Worm (Caenorhabditis elegans) whole organism, mixed stage, embryonic: ENCODE results near the gene xbx-5.
A peak's percentile ranks its signal among the peaks of the same experiment; 100 is the strongest.

Experiments
- M03D4.4 ChIP-seq: sonication (generic microtip); optimal IDR thresholded peaks from 2 replicates; lab custom pipeline; 2017; ENCODE audit warnings: mild to moderate bottlenecking, missing genetic modification characterization, missing compliant biosample characterization
- bed-3 ChIP-seq: fragments of 200-800 bp; sonication (Bioruptor generic); optimal IDR thresholded peaks from 3 replicates; lab custom pipeline; 2018; ENCODE audit warnings: mild to moderate bottlenecking, missing genetic modification characterization, moderate library complexity, missing compliant biosample characterization
- blmp-1 ChIP-seq: fragments of 150-350 bp; optimal IDR thresholded peaks from 2 replicates; lab custom pipeline; 2014; ENCODE audit warnings: missing biosample characterization, missing genetic modification characterization
- ceh-39 ChIP-seq: fragments of 150-350 bp; optimal IDR thresholded peaks from 2 replicates; lab custom pipeline; 2014; ENCODE audit warnings: missing biosample characterization, missing genetic modification characterization
- ceh-43 ChIP-seq: fragments of 200-800 bp; sonication (Bioruptor generic); optimal IDR thresholded peaks from 2 replicates; lab custom pipeline; 2018; ENCODE audit warnings: mild to moderate bottlenecking, missing genetic modification characterization, moderate library complexity, missing compliant biosample characterization
- ceh-83 ChIP-seq: fragments of 200-800 bp; sonication (Bioruptor generic); optimal IDR thresholded peaks from 2 replicates; lab custom pipeline; 2018; ENCODE audit warnings: mild to moderate bottlenecking, missing genetic modification characterization, missing compliant biosample characterization
- ces-1 ChIP-seq: fragments of 150-350 bp; optimal IDR thresholded peaks from 2 replicates; lab custom pipeline; 2014; ENCODE audit warnings: missing biosample characterization, missing genetic modification reagents, missing genetic modification characterization
- cnd-1 ChIP-seq: fragments of 200-800 bp; sonication (Bioruptor generic); optimal IDR thresholded peaks from 2 replicates; lab custom pipeline; 2018; ENCODE audit warnings: mild to moderate bottlenecking, missing genetic modification characterization, missing compliant biosample characterization
- drap-1 ChIP-seq: fragments of 200-800 bp; sonication (Bioruptor generic); optimal IDR thresholded peaks from 3 replicates; lab custom pipeline; 2018; ENCODE audit warnings: mild to moderate bottlenecking, missing genetic modification characterization, missing compliant biosample characterization
- elt-1 ChIP-seq: sonication (generic microtip); optimal IDR thresholded peaks from 2 replicates; lab custom pipeline; 2017; ENCODE audit warnings: missing genetic modification characterization, mild to moderate bottlenecking, missing compliant biosample characterization, antibody characterized with exemption, moderate library complexity, borderline replicate concordance; ENCODE audit not compliant: insufficient read depth
- elt-3 ChIP-seq: fragments of 150-350 bp; optimal IDR thresholded peaks from 2 replicates; lab custom pipeline; 2014; ENCODE audit warnings: missing biosample characterization, missing genetic modification characterization
- flh-1 ChIP-seq: fragments of 200-800 bp; sonication (Bioruptor generic); optimal IDR thresholded peaks from 2 replicates; lab custom pipeline; 2018; ENCODE audit warnings: mild to moderate bottlenecking, missing genetic modification characterization, moderate library complexity, missing compliant biosample characterization
- ham-2 ChIP-seq: fragments of 200-800 bp; sonication (Bioruptor generic); optimal IDR thresholded peaks from 2 replicates; lab custom pipeline; 2018; ENCODE audit warnings: mild to moderate bottlenecking, missing genetic modification characterization, missing compliant biosample characterization
- lin-13 ChIP-seq: fragments of 150-350 bp; optimal IDR thresholded peaks from 2 replicates; lab custom pipeline; 2014; ENCODE audit warnings: missing biosample characterization, missing genetic modification characterization
- lin-32 ChIP-seq: fragments of 200-800 bp; sonication (Bioruptor generic); optimal IDR thresholded peaks from 2 replicates; lab custom pipeline; 2018; ENCODE audit warnings: mild to moderate bottlenecking, missing genetic modification characterization, missing compliant biosample characterization
- lsy-2 ChIP-seq: fragments of 150-350 bp; optimal IDR thresholded peaks from 2 replicates; lab custom pipeline; 2014; ENCODE audit warnings: missing biosample characterization, missing genetic modification characterization
- mab-5 ChIP-seq: fragments of 150-350 bp; optimal IDR thresholded peaks from 2 replicates; lab custom pipeline; 2014; ENCODE audit warnings: missing biosample characterization, missing genetic modification characterization
- mls-2 ChIP-seq: sonication (generic microtip); optimal IDR thresholded peaks from 2 replicates; lab custom pipeline; 2016; ENCODE audit warnings: mild to moderate bottlenecking, missing genetic modification characterization, moderate library complexity, missing compliant biosample characterization
- nhr-12 ChIP-seq: fragments of 150-350 bp; optimal IDR thresholded peaks from 2 replicates; lab custom pipeline; 2014; ENCODE audit warnings: missing biosample characterization, missing genetic modification characterization
- nhr-237 ChIP-seq: fragments of 150-350 bp; optimal IDR thresholded peaks from 2 replicates; lab custom pipeline; 2014; ENCODE audit warnings: missing biosample characterization, missing genetic modification characterization
- nhr-76 ChIP-seq: sonication (generic microtip); optimal IDR thresholded peaks from 2 replicates; lab custom pipeline; 2017; ENCODE audit warnings: missing biosample characterization, missing genetic modification characterization
- pha-4 ChIP-seq: fragments of 150-350 bp; optimal IDR thresholded peaks from 2 replicates; lab custom pipeline; 2018; ENCODE audit warnings: missing biosample characterization, missing genetic modification reagents, missing genetic modification characterization
- sem-2 ChIP-seq: fragments of 200-800 bp; sonication (Bioruptor generic); optimal IDR thresholded peaks from 2 replicates; lab custom pipeline; 2018; ENCODE audit warnings: mild to moderate bottlenecking, missing genetic modification characterization, missing compliant biosample characterization
- snpc-4 ChIP-seq: fragments of 150-350 bp; optimal IDR thresholded peaks from 2 replicates; lab custom pipeline; 2014; ENCODE audit warnings: missing biosample characterization, missing genetic modification characterization
- sptf-1 ChIP-seq: sonication (generic microtip); optimal IDR thresholded peaks from 2 replicates; lab custom pipeline; 2017; ENCODE audit warnings: mild to moderate bottlenecking, missing genetic modification characterization, moderate library complexity, missing compliant biosample characterization
- tbx-8 ChIP-seq: fragments of 200-800 bp; sonication (Bioruptor generic); optimal IDR thresholded peaks from 2 replicates; lab custom pipeline; 2018; ENCODE audit warnings: mild to moderate bottlenecking, missing genetic modification characterization, moderate library complexity, missing compliant biosample characterization
- zip-8 ChIP-seq: fragments of 150-350 bp; optimal IDR thresholded peaks from 2 replicates; lab custom pipeline; 2014; ENCODE audit warnings: missing biosample characterization, missing genetic modification characterization

The xbx-5 gene

DNA sequence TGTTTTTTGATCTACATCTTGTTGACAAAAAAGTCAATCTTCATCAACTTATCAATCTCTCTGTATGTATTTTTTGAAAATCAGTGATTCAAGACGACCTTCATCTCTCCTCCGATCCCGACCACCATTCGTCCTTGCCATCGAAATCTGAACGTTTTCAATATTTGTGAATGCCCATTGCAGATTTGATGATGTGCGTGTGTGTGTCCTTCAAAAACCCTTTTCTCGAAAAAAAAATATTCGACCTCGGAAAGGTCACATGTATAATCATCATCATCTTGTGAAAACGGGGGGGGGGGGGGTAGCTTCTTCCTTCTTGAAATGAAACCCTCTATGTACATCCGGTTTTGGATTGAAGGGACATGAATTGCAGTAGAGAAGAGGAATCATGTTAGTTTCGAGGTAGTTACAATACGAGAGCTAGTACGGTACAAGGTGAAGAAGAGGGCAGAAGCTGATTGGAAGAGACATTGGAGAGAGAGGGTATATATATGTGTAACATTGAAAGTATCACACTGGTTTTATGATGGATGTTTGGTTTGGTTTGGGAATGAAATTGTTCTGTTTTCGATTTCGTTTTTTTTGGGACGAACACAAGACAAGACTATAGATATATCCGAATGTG is 8.2 kb upstream of the xbx-5 start:
- TF ChIP-seq sptf-1 (tag; lab: Kevin White, UChicago), result no peak
- TF ChIP-seq ces-1 (GFP tag; lab: Kevin White, UChicago), result no peak
- TF ChIP-seq ceh-83 (GFP tag; lab: Kevin White, UChicago), result no peak
- TF ChIP-seq sem-2 (GFP tag; lab: Kevin White, UChicago), result no peak
- TF ChIP-seq M03D4.4 (tag; lab: Kevin White, UChicago), result no peak
- TF ChIP-seq, all 35 proteins: peak for 0

DNA sequence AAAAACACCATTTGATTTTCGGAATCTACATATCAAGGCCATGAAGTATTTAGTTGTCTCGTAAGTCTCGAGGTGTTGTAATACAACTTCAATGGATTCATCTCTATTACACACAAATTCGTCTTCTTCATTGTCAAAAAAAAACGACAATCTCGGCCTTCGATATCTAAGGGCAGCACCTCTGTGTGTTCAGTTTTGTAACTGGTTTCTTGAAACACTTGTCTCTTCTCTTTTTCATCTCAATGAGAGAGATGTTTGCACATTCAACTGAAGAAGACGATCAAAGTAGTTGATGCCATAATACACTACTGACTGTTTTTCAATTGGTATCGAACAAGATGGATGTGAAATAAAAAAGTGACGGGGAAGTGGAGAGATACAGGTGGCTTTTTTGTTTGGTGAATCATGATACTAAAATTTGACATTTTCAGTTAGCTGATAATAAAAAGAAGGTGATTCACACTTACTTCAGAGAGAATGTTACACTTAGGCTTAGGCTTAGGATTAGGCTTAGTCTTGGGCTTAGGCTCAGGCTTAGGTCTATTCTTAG is 7.2 kb upstream of the xbx-5 start:
- TF ChIP-seq zip-8 (tag; lab: Kevin White, UChicago) (no peak), sptf-1 (tag; lab: Kevin White, UChicago) (no peak), snpc-4 (no peak), lsy-2 (tag; lab: Kevin White, UChicago) (no peak), pha-4 (tag; lab: Kevin White, UChicago) (no peak), drap-1 (no peak), ces-1 (GFP tag; lab: Kevin White, UChicago) (no peak), nhr-237 (tag; lab: Kevin White, UChicago) (no peak), nhr-76 (tag; lab: Kevin White, UChicago) (no peak), mab-5 (tag; lab: Kevin White, UChicago) (no peak), M03D4.4 (tag; lab: Kevin White, UChicago) (no peak), lin-32 (no peak), ceh-39 (tag; lab: Kevin White, UChicago) (no peak), tbx-8 (GFP tag; lab: Kevin White, UChicago) (no peak)

DNA sequence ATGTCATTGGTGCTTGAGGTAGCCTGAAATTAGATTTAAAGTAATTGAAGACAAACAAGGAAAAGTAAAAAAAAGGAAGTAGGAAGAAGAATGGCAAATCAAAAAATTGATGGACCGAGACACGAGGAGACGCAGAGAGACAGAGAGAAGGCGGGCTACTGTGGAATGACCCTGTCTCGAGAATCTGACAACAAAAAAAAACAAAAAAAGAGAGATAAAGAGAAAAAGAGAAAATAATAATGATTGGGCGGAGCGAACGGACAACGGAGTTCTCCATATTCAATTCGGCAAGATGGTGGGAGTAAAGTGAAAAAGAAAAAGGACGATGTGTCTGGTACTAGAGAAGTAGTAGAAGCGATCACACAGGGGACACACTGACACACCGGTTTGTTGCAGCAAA is 4.7 kb upstream of the xbx-5 start, which contains the start of gene toh-1:
Gene toh-1 (minus strand): TSS at position 23 of the 400 bp plus-strand sequence.
- TF ChIP-seq cnd-1 (tag; lab: Kevin White, UChicago) (no peak), nhr-76 (tag; lab: Kevin White, UChicago) (no peak), lin-13 (tag; lab: Kevin White, UChicago) (no peak), elt-3 (tag; lab: Kevin White, UChicago) (no peak), ceh-43 (GFP tag; lab: Kevin White, UChicago) (no peak), mab-5 (tag; lab: Kevin White, UChicago) (no peak), elt-1 (tag; lab: Kevin White, UChicago) (no peak), ceh-39 (tag; lab: Kevin White, UChicago) (no peak), flh-1 (GFP tag; lab: Kevin White, UChicago) (no peak), sem-2 (GFP tag; lab: Kevin White, UChicago) (no peak), pha-4 (tag; lab: Kevin White, UChicago) (no peak), bed-3 (GFP tag; lab: Kevin White, UChicago) (no peak), ces-1 (GFP tag; lab: Kevin White, UChicago) (no peak), nhr-12 (no peak), M03D4.4 (tag; lab: Kevin White, UChicago) (no peak)

DNA sequence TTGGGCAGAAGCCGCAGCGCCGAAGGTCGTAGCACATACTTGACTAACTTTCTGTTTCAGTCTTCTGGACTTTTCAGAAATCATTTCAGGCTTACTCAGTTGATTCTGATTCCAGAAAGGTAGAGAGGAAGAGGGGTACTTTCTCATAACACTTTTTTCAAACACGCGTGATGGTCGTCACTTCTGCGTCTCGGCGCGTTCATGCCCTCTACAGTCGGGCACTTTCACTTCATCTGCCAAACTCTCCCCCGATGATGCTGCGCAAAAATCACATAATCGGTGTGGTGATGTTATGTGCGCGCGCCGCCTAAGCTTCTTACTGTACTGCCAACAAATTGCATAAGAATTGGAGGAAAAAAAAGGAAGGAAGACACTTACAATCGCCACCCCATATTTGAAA is 3.3 kb upstream of the xbx-5 start:
- TF ChIP-seq cnd-1 (tag; lab: Kevin White, UChicago) (no peak), lin-13 (tag; lab: Kevin White, UChicago) (no peak), sptf-1 (tag; lab: Kevin White, UChicago) (no peak), pha-4 (tag; lab: Kevin White, UChicago) (no peak), elt-3 (tag; lab: Kevin White, UChicago) (no peak), ces-1 (GFP tag; lab: Kevin White, UChicago) (no peak), blmp-1 (tag; lab: Kevin White, UChicago) (peak; percentile 60)

DNA sequence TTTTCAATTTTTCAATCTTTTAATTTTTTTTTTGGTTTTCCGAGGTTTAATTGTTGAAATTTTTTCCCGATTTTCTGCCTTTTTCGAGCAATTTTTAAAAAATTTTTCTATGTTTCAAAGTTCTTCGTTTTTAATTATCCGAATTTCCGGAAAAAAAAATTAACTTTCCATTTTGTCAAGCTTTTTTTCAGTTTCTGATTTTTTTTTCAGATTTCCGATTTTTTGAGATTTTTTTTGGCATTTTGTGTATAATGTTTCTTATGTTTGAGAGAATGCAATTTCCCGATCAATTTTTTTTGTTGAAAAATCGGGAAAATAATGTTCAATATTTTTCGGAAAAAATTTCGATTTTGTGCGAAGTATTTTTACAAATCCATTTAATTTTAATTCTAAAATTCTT is 2.6 kb upstream of the xbx-5 start:
- TF ChIP-seq flh-1 (GFP tag; lab: Kevin White, UChicago) (no peak), ceh-43 (GFP tag; lab: Kevin White, UChicago) (no peak), lin-32 (no peak), pha-4 (tag; lab: Kevin White, UChicago) (no peak), M03D4.4 (tag; lab: Kevin White, UChicago) (no peak), mls-2 (tag; lab: Kevin White, UChicago) (no peak), ces-1 (GFP tag; lab: Kevin White, UChicago) (no peak), ham-2 (GFP tag; lab: Kevin White, UChicago) (no peak), drap-1 (no peak), lin-13 (tag; lab: Kevin White, UChicago) (no peak), bed-3 (GFP tag; lab: Kevin White, UChicago) (no peak), lsy-2 (tag; lab: Kevin White, UChicago) (no peak)
